Worm (Caenorhabditis elegans) whole organism, young adult: Measurements from ENCODE around the gene npr-18.

Experiments
- F10E7.11 ChIP-seq: sonication (generic microtip); optimal IDR thresholded peaks from 2 replicates; lab custom pipeline; 2017; ENCODE audit warnings: mild to moderate bottlenecking, missing genetic modification characterization, moderate library complexity, missing compliant biosample characterization
- F49E8.2 ChIP-seq: sonication (generic microtip); optimal IDR thresholded peaks from 3 replicates; lab custom pipeline; 2017; ENCODE audit warnings: missing genetic modification characterization, mild to moderate bottlenecking, missing compliant biosample characterization, antibody characterized with exemption, moderate library complexity; ENCODE audit not compliant: insufficient read depth
- F57C9.4 ChIP-seq: sonication (generic microtip); optimal IDR thresholded peaks from 2 replicates; lab custom pipeline; 2017; ENCODE audit warnings: mild to moderate bottlenecking, missing genetic modification characterization, missing compliant biosample characterization
- T26A5.8 ChIP-seq: sonication (generic microtip); optimal IDR thresholded peaks from 2 replicates; lab custom pipeline; 2016; ENCODE audit warnings: missing genetic modification characterization, missing compliant biosample characterization
- ekl-4 ChIP-seq: fragments of 200-800 bp; sonication (Bioruptor generic); IDR thresholded peaks from 2 replicates; pipeline ENCODE4 v1.3.6; 2022; ENCODE audit warnings: missing genetic modification reagents, missing genetic modification characterization, missing compliant biosample characterization
- mxl-1 ChIP-seq: sonication (generic microtip); optimal IDR thresholded peaks from 2 replicates; lab custom pipeline; 2016; ENCODE audit warnings: missing genetic modification characterization, missing compliant biosample characterization
- nfya-2 ChIP-seq: fragments of 200-800 bp; sonication (Bioruptor generic); IDR thresholded peaks from 2 replicates; pipeline ENCODE4 v1.3.6; 2022; ENCODE audit warnings: missing genetic modification reagents, missing genetic modification characterization, missing compliant biosample characterization
- nhr-27 ChIP-seq: fragments of 200-800 bp; sonication (Bioruptor generic); optimal IDR thresholded peaks from 2 replicates; lab custom pipeline; 2018; ENCODE audit warnings: mild to moderate bottlenecking, missing genetic modification characterization, moderate library complexity, missing compliant biosample characterization

DNA sequence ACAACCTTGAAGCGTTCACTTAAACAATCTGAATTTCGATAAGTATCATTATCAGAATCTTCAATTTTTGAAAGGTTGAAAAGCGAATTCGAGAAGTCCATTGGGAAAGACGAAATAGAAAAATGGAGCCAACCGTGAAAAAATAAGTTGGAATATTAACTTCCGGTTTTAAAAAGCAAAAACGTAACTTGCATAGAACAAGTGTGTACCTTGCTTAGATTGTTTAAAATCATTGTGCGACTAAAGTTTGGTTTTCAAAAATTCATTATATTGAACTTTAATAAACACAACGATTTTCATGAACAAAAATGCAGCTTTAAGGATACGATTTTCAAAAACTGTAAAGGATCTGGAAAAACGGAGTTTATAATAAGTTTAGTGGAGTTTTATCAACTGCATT lies 23.1 kb downstream of the npr-18 start, which contains the start of gene F15G9.2:
- TF ChIP-seq mxl-1 = no peak
- no peak for TF ChIP-seq nfya-2 (GFP tag; lab: Robert Waterston, UW)
- TF ChIP-seq ekl-4 (GFP tag; lab: Robert Waterston, UW) = no peak
- TF ChIP-seq T26A5.8 (tag; lab: Kevin White, UChicago) = no peak
- TF ChIP-seq nhr-27 (tag; lab: Kevin White, UChicago) = no peak
- TF ChIP-seq F49E8.2 (tag; lab: Kevin White, UChicago) = no peak
- no peak for TF ChIP-seq F57C9.4 (tag; lab: Kevin White, UChicago)
- no peak for TF ChIP-seq F10E7.11 (tag; lab: Kevin White, UChicago)
